Fruit fly (Drosophila melanogaster) whole organism, embryonic: Measurements from ENCODE around the gene CG15550.

Source experiments
- Aef1 ChIP-seq: fragments of 200-800 bp; sonication (Bioruptor generic); IDR thresholded peaks from 3 replicates; pipeline ENCODE4 v1.3.6; 2022; ENCODE audit warnings: missing biosample characterization, missing genetic modification characterization
- Asciz ChIP-seq: fragments of 200-800 bp; sonication (Bioruptor generic); optimal IDR thresholded peaks from 2 replicates; lab custom pipeline; 2017; ENCODE audit warnings: missing biosample characterization, mild to moderate bottlenecking, missing genetic modification characterization, missing genetic modification reagents
- Atf6 ChIP-seq: fragments of 200-800 bp; sonication (Bioruptor generic); IDR thresholded peaks from 2 replicates; pipeline ENCODE4 v1.3.6; 2022; ENCODE audit warnings: missing biosample characterization, missing genetic modification characterization
- Bgb ChIP-seq: fragments of 200-800 bp; sonication (Bioruptor generic); IDR thresholded peaks from 2 replicates; pipeline ENCODE4 v1.3.6; 2022; ENCODE audit warnings: missing biosample characterization, missing genetic modification characterization; ENCODE audit not compliant: partially characterized antibody
- CG10147 ChIP-seq: fragments of 200-800 bp; sonication (Bioruptor generic); optimal IDR thresholded peaks from 2 replicates; lab custom pipeline; 2019; ENCODE audit warnings: missing biosample characterization, mild to moderate bottlenecking, missing genetic modification characterization, moderate library complexity
- CG10274 ChIP-seq: fragments of 200-800 bp; sonication (Bioruptor generic); optimal IDR thresholded peaks from 3 replicates; lab custom pipeline; 2017; ENCODE audit warnings: missing biosample characterization, mild to moderate bottlenecking, missing genetic modification characterization
- CG10321 ChIP-seq: fragments of 200-800 bp; sonication (Bioruptor generic); IDR thresholded peaks from 2 replicates; pipeline ENCODE4 v1.3.6; 2022; ENCODE audit warnings: missing biosample characterization, missing genetic modification characterization
- CG10431 ChIP-seq: fragments of 200-800 bp; sonication (Bioruptor generic); optimal IDR thresholded peaks from 3 replicates; lab custom pipeline; 2018; ENCODE audit warnings: missing biosample characterization, mild to moderate bottlenecking, missing genetic modification characterization
- CG11560 ChIP-seq: fragments of 200-800 bp; sonication (Bioruptor generic); IDR thresholded peaks from 3 replicates; pipeline ENCODE4 v1.3.6; 2022; ENCODE audit warnings: missing biosample characterization, missing genetic modification characterization
- CG14050 ChIP-seq: fragments of 200-800 bp; sonication (Bioruptor generic); IDR thresholded peaks from 3 replicates; pipeline ENCODE4 v1.3.6; 2022; ENCODE audit warnings: missing biosample characterization, missing genetic modification characterization
- CG14441 ChIP-seq: fragments of 200-800 bp; sonication (Bioruptor generic); IDR thresholded peaks from 2 replicates; pipeline ENCODE4 v1.3.6; 2022; ENCODE audit warnings: missing biosample characterization, missing genetic modification characterization
- CG1602 ChIP-seq: fragments of 200-800 bp; sonication (Bioruptor generic); optimal IDR thresholded peaks from 3 replicates; lab custom pipeline; 2016; ENCODE audit warnings: missing biosample characterization, missing genetic modification characterization
- CG16779 ChIP-seq: fragments of 200-800 bp; sonication (Bioruptor generic); IDR thresholded peaks from 2 replicates; pipeline ENCODE4 v1.3.6; 2022; ENCODE audit warnings: missing biosample characterization, missing genetic modification characterization
- CG17385 ChIP-seq: fragments of 200-800 bp; sonication (Bioruptor generic); optimal IDR thresholded peaks from 3 replicates; lab custom pipeline; 2018; ENCODE audit warnings: missing biosample characterization, mild to moderate bottlenecking, missing genetic modification characterization
- CG18262 ChIP-seq: fragments of 200-800 bp; optimal IDR thresholded peaks from 3 replicates; lab custom pipeline; 2019; ENCODE audit warnings: missing biosample characterization, mild to moderate bottlenecking, missing genetic modification characterization, moderate library complexity
- CG18599 ChIP-seq: fragments of 200-800 bp; sonication (Bioruptor generic); optimal IDR thresholded peaks from 3 replicates; lab custom pipeline; 2017; ENCODE audit warnings: missing biosample characterization, missing genetic modification characterization, mild to moderate bottlenecking, moderate library complexity, missing genetic modification reagents
- CG33213 ChIP-seq: fragments of 200-800 bp; sonication (Bioruptor generic); optimal IDR thresholded peaks from 3 replicates; lab custom pipeline; 2016; ENCODE audit warnings: missing biosample characterization, missing genetic modification characterization
- CG4282 ChIP-seq: fragments of 200-800 bp; sonication (Bioruptor generic); optimal IDR thresholded peaks from 2 replicates; lab custom pipeline; 2016; ENCODE audit warnings: missing biosample characterization, missing genetic modification characterization
- CG4424 ChIP-seq: fragments of 200-800 bp; sonication (Bioruptor generic); optimal IDR thresholded peaks from 3 replicates; lab custom pipeline; 2016; ENCODE audit warnings: missing biosample characterization, missing genetic modification characterization
- CG4854 ChIP-seq: fragments of 200-800 bp; sonication (Bioruptor generic); optimal IDR thresholded peaks from 2 replicates; lab custom pipeline; 2016; ENCODE audit warnings: missing biosample characterization, missing genetic modification characterization, inconsistent platforms
- CG8359 ChIP-seq: fragments of 200-800 bp; sonication (Bioruptor generic); optimal IDR thresholded peaks from 2 replicates; lab custom pipeline; 2017; ENCODE audit warnings: missing biosample characterization, mild to moderate bottlenecking, missing genetic modification characterization, borderline replicate concordance
- CG8924 ChIP-seq: fragments of 200-800 bp; optimal IDR thresholded peaks from 3 replicates; lab custom pipeline; 2019; ENCODE audit warnings: missing biosample characterization, mild to moderate bottlenecking, missing genetic modification characterization, moderate library complexity
- CG9609 ChIP-seq: fragments of 200-800 bp; sonication (Bioruptor generic); optimal IDR thresholded peaks from 3 replicates; lab custom pipeline; 2016; ENCODE audit warnings: missing biosample characterization, missing genetic modification characterization
- Deaf1 ChIP-seq: fragments of 200-800 bp; optimal IDR thresholded peaks from 3 replicates; lab custom pipeline; 2019; ENCODE audit warnings: missing biosample characterization, mild to moderate bottlenecking, missing genetic modification characterization, moderate library complexity
- GATAe ChIP-seq: fragments of 200-800 bp; sonication (Bioruptor generic); conservative IDR thresholded peaks from 2 replicates; pipeline ENCODE4 v1.3.6; 2022; ENCODE audit warnings: missing biosample characterization, missing genetic modification characterization
- Gug ChIP-seq: fragments of 200-800 bp; sonication (Bioruptor generic); IDR thresholded peaks from 4 replicates; pipeline ENCODE4 v1.3.6; 2022; ENCODE audit warnings: missing biosample characterization, missing genetic modification characterization
- Hmr ChIP-seq: fragments of 200-800 bp; sonication (Bioruptor generic); optimal IDR thresholded peaks from 3 replicates; lab custom pipeline; 2017; ENCODE audit warnings: mild to moderate bottlenecking, missing biosample characterization, missing genetic modification reagents, missing genetic modification characterization
- Hsf ChIP-seq: fragments of 200-800 bp; sonication (Bioruptor generic); optimal IDR thresholded peaks from 3 replicates; lab custom pipeline; 2016; ENCODE audit warnings: missing biosample characterization, missing genetic modification characterization
- MBD-R2 ChIP-seq: fragments of 200-800 bp; sonication (Bioruptor generic); IDR thresholded peaks from 2 replicates; pipeline ENCODE4 v1.3.6; 2022; ENCODE audit warnings: missing biosample characterization, missing genetic modification characterization
- NC2β ChIP-seq: fragments of 200-800 bp; sonication (Bioruptor generic); optimal IDR thresholded peaks from 2 replicates; lab custom pipeline; 2016; ENCODE audit warnings: missing biosample characterization, missing genetic modification characterization
- Nf-YA ChIP-seq: fragments of 200-800 bp; sonication (Bioruptor generic); IDR thresholded peaks from 2 replicates; pipeline ENCODE4 v1.3.6; 2022; ENCODE audit warnings: missing biosample characterization, missing genetic modification characterization
- Spps ChIP-seq: fragments of 200-800 bp; sonication (Bioruptor generic); optimal IDR thresholded peaks from 2 replicates; lab custom pipeline; 2018; ENCODE audit warnings: missing biosample characterization, mild to moderate bottlenecking, missing genetic modification characterization
- Stat92E ChIP-seq, 3 experiments: fragments of >200 bp in 2 of 3; fragments of 200-800 bp in 1 of 3; sonication (Bioruptor generic) in 1 of 3; optimal IDR thresholded peaks; 2 replicates each; lab custom pipeline; 2017 to 2019; ENCODE audit warnings: missing biosample characterization in 3 of 3, missing genetic modification characterization in 3 of 3, mild to moderate bottlenecking in 1 of 3, moderate library complexity in 1 of 3
- bcd ChIP-seq: fragments of 200-800 bp; sonication (Bioruptor generic); optimal IDR thresholded peaks from 2 replicates; lab custom pipeline; 2017; ENCODE audit warnings: missing biosample characterization, mild to moderate bottlenecking, missing genetic modification characterization
- cato ChIP-seq: fragments of 200-800 bp; sonication (Bioruptor generic); optimal IDR thresholded peaks from 2 replicates; lab custom pipeline; 2016; ENCODE audit warnings: missing biosample characterization, missing genetic modification characterization, borderline replicate concordance
- dati ChIP-seq: fragments of 200-800 bp; sonication (Bioruptor generic); IDR thresholded peaks from 2 replicates; pipeline ENCODE4 v1.3.6; 2022; ENCODE audit warnings: missing biosample characterization, missing genetic modification characterization
- dmrt99B ChIP-seq: fragments of 200-800 bp; sonication (Bioruptor generic); optimal IDR thresholded peaks from 2 replicates; lab custom pipeline; 2018; ENCODE audit warnings: missing biosample characterization, mild to moderate bottlenecking, missing genetic modification characterization, moderate library complexity
- dpn ChIP-seq, 2 experiments: fragments of 200-800 bp; sonication (Bioruptor generic); optimal IDR thresholded peaks; 3 replicates each; lab custom pipeline; 2016; ENCODE audit warnings: missing biosample characterization in 2 of 2, missing genetic modification characterization in 2 of 2
- exex ChIP-seq: fragments of 200-800 bp; sonication (Bioruptor generic); optimal IDR thresholded peaks from 4 replicates; lab custom pipeline; 2018; ENCODE audit warnings: missing biosample characterization, mild to moderate bottlenecking, missing genetic modification characterization, moderate library complexity
- grn ChIP-seq: fragments of 200-800 bp; sonication (Bioruptor generic); optimal IDR thresholded peaks from 3 replicates; lab custom pipeline; 2017; ENCODE audit warnings: missing biosample characterization, missing genetic modification characterization
- lab ChIP-seq: fragments of 200-800 bp; sonication (Bioruptor generic); optimal IDR thresholded peaks from 3 replicates; lab custom pipeline; 2017; ENCODE audit warnings: missing biosample characterization, missing genetic modification characterization, mild to moderate bottlenecking, moderate library complexity, missing genetic modification reagents
- lola ChIP-seq, 3 experiments: fragments of >200 bp in 2 of 3; fragments of 200-800 bp in 1 of 3; sonication (Bioruptor generic) in 1 of 3; optimal IDR thresholded peaks; 2 replicates each; lab custom pipeline; 2017 to 2019; ENCODE audit warnings: missing biosample characterization in 3 of 3, missing genetic modification characterization in 3 of 3, mild to moderate bottlenecking in 1 of 3, moderate library complexity in 1 of 3
- mam ChIP-seq: fragments of 200-800 bp; sonication (Bioruptor generic); optimal IDR thresholded peaks from 3 replicates; lab custom pipeline; 2016; ENCODE audit warnings: missing biosample characterization, missing genetic modification characterization
- nerfin-1 ChIP-seq: fragments of 200-800 bp; sonication (Bioruptor generic); optimal IDR thresholded peaks from 3 replicates; lab custom pipeline; 2019; ENCODE audit warnings: missing biosample characterization, mild to moderate bottlenecking, missing genetic modification characterization, moderate library complexity
- onecut ChIP-seq: fragments of 200-800 bp; sonication (Bioruptor generic); IDR thresholded peaks from 2 replicates; pipeline ENCODE4 v1.3.6; 2022; ENCODE audit warnings: missing biosample characterization, missing genetic modification characterization
- org-1 ChIP-seq: fragments of 200-800 bp; sonication (Bioruptor generic); optimal IDR thresholded peaks from 2 replicates; lab custom pipeline; 2017; ENCODE audit warnings: missing biosample characterization, missing genetic modification characterization
- salm ChIP-seq: fragments of 200-800 bp; sonication (Bioruptor generic); optimal IDR thresholded peaks from 2 replicates; lab custom pipeline; 2018; ENCODE audit warnings: missing biosample characterization, mild to moderate bottlenecking, missing genetic modification characterization
- sens-2 ChIP-seq: fragments of 200-800 bp; sonication (Bioruptor generic); IDR thresholded peaks from 2 replicates; pipeline ENCODE4 v1.3.6; 2022; ENCODE audit warnings: missing biosample characterization, missing genetic modification characterization
- slp2 ChIP-seq: fragments of 200-800 bp; sonication (Bioruptor generic); optimal IDR thresholded peaks from 2 replicates; lab custom pipeline; 2016; ENCODE audit warnings: missing biosample characterization, missing genetic modification characterization
- tap ChIP-seq: fragments of 200-800 bp; optimal IDR thresholded peaks from 3 replicates; lab custom pipeline; 2019; ENCODE audit warnings: missing biosample characterization, mild to moderate bottlenecking, missing genetic modification characterization, moderate library complexity
- wdn ChIP-seq: fragments of 200-800 bp; sonication (Bioruptor generic); IDR thresholded peaks from 2 replicates; pipeline ENCODE4 v1.3.6; 2022; ENCODE audit warnings: missing biosample characterization, missing genetic modification characterization

CG15550 gene

dm6 chr3R:30933894-30934434 is 2.9 kb downstream of the CG15550 start (continued):
- TF ChIP-seq Deaf1 (tag; lab: Kevin White, UChicago), result peak; percentile 46
- TF ChIP-seq mam (GFP tag; lab: Kevin White, UChicago), result no peak
- peak; percentile 8 for TF ChIP-seq dmrt99B (tag; lab: Kevin White, UChicago)
- no peak for TF ChIP-seq NC2β (GFP tag; lab: Kevin White, UChicago)
- TF ChIP-seq Hsf, result no peak
- TF ChIP-seq Asciz (GFP tag; lab: Kevin White, UChicago), result no peak
- no peak for TF ChIP-seq Bgb (GFP tag; lab: Robert Waterston, UW)
- no peak for TF ChIP-seq bcd (GFP tag; lab: Kevin White, UChicago)
- no peak for TF ChIP-seq CG14050 (GFP tag; lab: Robert Waterston, UW)
- no peak for TF ChIP-seq lola (GFP tag; optimal IDR thresholded peaks at IDR 0.05; lab: Kevin White, UChicago)
- TF ChIP-seq CG9609 (GFP tag; lab: Kevin White, UChicago), result no peak
- peak; percentile 27 for TF ChIP-seq CG18599 (GFP tag; lab: Kevin White, UChicago)
- TF ChIP-seq dpn (GFP tag; optimal IDR thresholded peaks at IDR 0.05; lab: Kevin White, UChicago), result no peak
- no peak for TF ChIP-seq CG16779
- no peak for TF ChIP-seq CG4424
- no peak for TF ChIP-seq Stat92E (GFP tag; optimal IDR thresholded peaks at IDR 0.05; lab: Kevin White, UChicago)
- no peak for TF ChIP-seq grn (GFP tag; lab: Kevin White, UChicago)
- no peak for TF ChIP-seq exex (tag; lab: Kevin White, UChicago)
- TF ChIP-seq lab (GFP tag; lab: Kevin White, UChicago), result peak; percentile 58
- TF ChIP-seq onecut (GFP tag; lab: Robert Waterston, UW), result peak; percentile 41; the same call in 1 of the 2 replicates
- TF ChIP-seq CG4282, result no peak
- no peak for TF ChIP-seq MBD-R2 (GFP tag; lab: Robert Waterston, UW)
- TF ChIP-seq CG4854 (GFP tag; lab: Kevin White, UChicago), result no peak
- TF ChIP-seq wdn (GFP tag; lab: Robert Waterston, UW), result no peak
- TF ChIP-seq Atf6, result no peak
- no peak for TF ChIP-seq Spps
- TF ChIP-seq CG8924 (tag; lab: Kevin White, UChicago), result no peak
- no peak for TF ChIP-seq Gug (GFP tag; lab: Robert Waterston, UW)
- TF ChIP-seq CG33213 (GFP tag; lab: Kevin White, UChicago), result no peak
- TF ChIP-seq Aef1 (GFP tag; lab: Robert Waterston, UW), result no peak
- TF ChIP-seq Hmr, result peak; percentile 13
- TF ChIP-seq dati (GFP tag; lab: Robert Waterston, UW), result no peak
- TF ChIP-seq Nf-YA (GFP tag; lab: Robert Waterston, UW), result no peak
- no peak for TF ChIP-seq CG10147 (GFP tag; lab: Kevin White, UChicago)
- no peak for TF ChIP-seq CG11560 (tag; lab: Robert Waterston, UW)
- peak; percentile 47 for TF ChIP-seq tap (tag; lab: Kevin White, UChicago)
- TF ChIP-seq sens-2 (GFP tag; lab: Robert Waterston, UW), result no peak
- no peak for TF ChIP-seq salm (tag; lab: Kevin White, UChicago)
- TF ChIP-seq slp2 (GFP tag; lab: Kevin White, UChicago), result no peak
- no peak for TF ChIP-seq CG10321
- TF ChIP-seq cato, result no peak
- no peak for TF ChIP-seq CG10274 (GFP tag; lab: Kevin White, UChicago)
- TF ChIP-seq org-1 (GFP tag; lab: Kevin White, UChicago), result no peak
- no peak for TF ChIP-seq CG1602 (GFP tag; lab: Kevin White, UChicago)
- TF ChIP-seq CG18262 (tag; lab: Kevin White, UChicago), result no peak
- TF ChIP-seq CG17385 (GFP tag; lab: Kevin White, UChicago), result peak; percentile 14
- no peak for TF ChIP-seq GATAe (GFP tag; lab: Robert Waterston, UW)
- no peak for TF ChIP-seq CG10431 (GFP tag; lab: Kevin White, UChicago)
- TF ChIP-seq CG8359, result no peak
- TF ChIP-seq CG14441 (GFP tag; lab: Robert Waterston, UW), result no peak
- TF ChIP-seq nerfin-1 (tag; lab: Kevin White, UChicago), result peak; percentile 39
